Worm (Caenorhabditis elegans) whole organism, midembryonic: ENCODE data around the gene sdf-9.

Source experiments
- cog-1 ChIP-seq: sonication (generic microtip); optimal IDR thresholded peaks from 2 replicates; lab custom pipeline; 2016; ENCODE audit warnings: missing genetic modification characterization, missing compliant biosample characterization
- flt-1 ChIP-seq: fragments of 200-800 bp; sonication (Bioruptor generic); IDR thresholded peaks from 2 replicates; pipeline ENCODE4 v1.3.6; 2022; ENCODE audit warnings: missing genetic modification characterization, missing compliant biosample characterization
- klf-2 ChIP-seq: fragments of 200-800 bp; sonication (Bioruptor generic); conservative IDR thresholded peaks from 2 replicates; pipeline ENCODE4 v1.3.6; 2022; ENCODE audit warnings: missing genetic modification reagents, missing genetic modification characterization, missing compliant biosample characterization
- ref-1 ChIP-seq: fragments of 200-800 bp; sonication (Bioruptor generic); conservative IDR thresholded peaks from 2 replicates; pipeline ENCODE4 v1.3.6; 2022; ENCODE audit warnings: missing genetic modification reagents, missing genetic modification characterization, missing compliant biosample characterization

ce11 chrV:20763192-20763591 is 34.8 kb upstream of the sdf-9 start:
- no peak for TF ChIP-seq flt-1
- no peak for TF ChIP-seq cog-1
- TF ChIP-seq klf-2 = no peak
- no peak for TF ChIP-seq ref-1
